Fruit fly (Drosophila melanogaster) whole organism, embryonic: Measurements from ENCODE around the gene CG14082.

Experiments
- CG4820 ChIP-seq: fragments of 200-800 bp; sonication (Bioruptor generic); optimal IDR thresholded peaks from 3 replicates; lab custom pipeline; 2016; ENCODE audit warnings: missing biosample characterization, missing genetic modification characterization
- CG8359 ChIP-seq: fragments of 200-800 bp; sonication (Bioruptor generic); optimal IDR thresholded peaks from 2 replicates; lab custom pipeline; 2017; ENCODE audit warnings: missing biosample characterization, mild to moderate bottlenecking, missing genetic modification characterization, borderline replicate concordance

DNA sequence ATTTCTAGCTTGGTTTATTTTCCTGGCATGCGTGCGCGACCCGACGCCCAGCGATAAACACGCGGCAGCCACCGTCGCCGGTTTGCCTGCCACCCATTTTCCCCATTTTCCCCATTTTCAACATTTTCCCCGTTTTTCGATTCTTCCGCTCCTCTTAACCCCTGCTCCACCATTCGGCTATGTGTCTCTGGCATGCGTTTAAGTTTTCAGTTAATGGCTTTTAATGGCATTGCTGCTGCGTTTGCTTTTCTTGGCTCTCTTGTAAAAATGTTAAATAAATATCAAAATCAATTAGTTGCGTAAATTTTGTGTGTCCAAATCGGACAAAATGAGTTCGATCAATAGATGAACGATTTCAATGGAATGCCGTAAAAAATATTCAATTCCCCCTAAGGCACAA is 16.3 kb upstream of the CG14082 start:
- TF ChIP-seq CG4820 (GFP tag; lab: Kevin White, UChicago) (no peak), CG8359 (no peak)
